Worm (Caenorhabditis elegans) whole organism, L4 larva: Measurements from ENCODE around the gene B0563.8.
A peak's percentile ranks its signal among the peaks of the same experiment; 100 is the strongest.

Experiments
- dpl-1 ChIP-seq: fragments of 150-350 bp; optimal IDR thresholded peaks from 2 replicates; lab custom pipeline; 2014; ENCODE audit warnings: missing biosample characterization, missing genetic modification reagents, missing genetic modification characterization
- fkh-10 ChIP-seq: fragments of 150-350 bp; optimal IDR thresholded peaks from 2 replicates; lab custom pipeline; 2014; ENCODE audit warnings: missing biosample characterization, missing genetic modification reagents, missing genetic modification characterization
- hif-1 ChIP-seq, 2 experiments: sonication (generic microtip); optimal IDR thresholded peaks; 2 replicates each; lab custom pipeline; 2016 to 2017; ENCODE audit warnings: missing compliant biosample characterization in 2 of 2, missing genetic modification characterization in 2 of 2, missing genetic modification reagents in 2 of 2, missing genotype in 2 of 2, mild to moderate bottlenecking in 1 of 2
- hlh-11 ChIP-seq: fragments of 200-800 bp; sonication (Bioruptor generic); optimal IDR thresholded peaks from 2 replicates; lab custom pipeline; 2018; ENCODE audit warnings: mild to moderate bottlenecking, missing genetic modification characterization, missing compliant biosample characterization
- nhr-28 ChIP-seq: fragments of 150-350 bp; optimal IDR thresholded peaks from 2 replicates; lab custom pipeline; 2014; ENCODE audit warnings: missing biosample characterization, missing genetic modification characterization
- nhr-41 ChIP-seq: fragments of 200-800 bp; sonication (Bioruptor generic); IDR thresholded peaks from 2 replicates; pipeline ENCODE4 v1.3.6; 2022; ENCODE audit warnings: missing genetic modification reagents, missing genetic modification characterization, missing compliant biosample characterization
- saeg-2 ChIP-seq: fragments of 200-800 bp; sonication (Bioruptor generic); IDR thresholded peaks from 2 replicates; pipeline ENCODE4 v1.3.6; 2022; ENCODE audit warnings: missing genetic modification reagents, missing genetic modification characterization, missing compliant biosample characterization
- unc-62 ChIP-seq, 3 experiments: fragments of 150-350 bp in 1 of 3; sonication (generic microtip); optimal IDR thresholded peaks in 2 of 3; peaks in 1 of 3; 1 replicate in 1 of 3; 2 replicates in 2 of 3; lab custom pipeline; 2014 to 2017; ENCODE audit warnings: missing biosample characterization in 3 of 3, missing genetic modification characterization in 3 of 3, missing genetic modification reagents in 3 of 3, missing genotype in 1 of 3

DNA sequence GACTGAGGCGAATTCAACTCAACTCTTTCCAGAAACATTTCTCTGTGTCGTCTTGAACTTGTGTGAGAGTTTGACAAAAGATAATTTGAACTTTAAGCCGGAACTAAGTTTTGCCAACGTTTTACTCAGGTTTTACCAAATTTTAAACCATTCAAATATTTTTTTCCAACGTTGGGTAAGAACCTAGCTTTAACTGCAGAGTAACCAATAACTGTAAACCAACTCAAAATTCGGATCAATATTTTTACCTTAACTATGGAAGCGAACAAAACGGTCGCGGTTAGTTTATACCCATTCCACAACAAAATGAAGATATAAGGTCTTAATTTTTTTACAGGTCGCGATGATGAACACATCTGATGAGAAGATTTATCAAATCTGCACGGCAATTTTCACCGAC lies 1.6 kb downstream of the B0563.8 start:
- peak in 1 of 2 experiments; percentile 94 for TF ChIP-seq unc-62 (GFP tag; optimal IDR thresholded peaks at IDR 0.05 in 1 of 2; lab: Kevin White, UChicago)
- no peak for TF ChIP-seq unc-62 (tag; optimal IDR thresholded peaks at IDR 0.05; lab: Kevin White, UChicago)
- no peak for TF ChIP-seq nhr-28
- no peak for TF ChIP-seq hif-1 (tag; optimal IDR thresholded peaks at IDR 0.05; lab: Kevin White, UChicago)
- TF ChIP-seq saeg-2 (GFP tag; lab: Robert Waterston, UW), result no peak
- no peak for TF ChIP-seq dpl-1 (GFP tag; lab: Kevin White, UChicago)
- TF ChIP-seq nhr-41 (GFP tag; lab: Robert Waterston, UW), result no peak
- no peak for TF ChIP-seq fkh-10 (GFP tag; lab: Kevin White, UChicago)
- TF ChIP-seq hlh-11, result no peak
